Worm (Caenorhabditis elegans) whole organism, L3 larva: ENCODE measurements around the gene srx-133.

Source experiments
- ama-1 ChIP-seq: fragments of 150-350 bp; optimal IDR thresholded peaks from 2 replicates; lab custom pipeline; 2018
- ceh-28 ChIP-seq: fragments of 150-350 bp; optimal IDR thresholded peaks from 2 replicates; lab custom pipeline; 2014; ENCODE audit warnings: missing biosample characterization, missing genetic modification reagents, missing genetic modification characterization
- egl-27 ChIP-seq: sonication (generic microtip); optimal IDR thresholded peaks from 4 replicates; lab custom pipeline; 2017; ENCODE audit warnings: missing biosample characterization, missing genetic modification reagents, missing genetic modification characterization
- elt-1 ChIP-seq: fragments of 150-350 bp; optimal IDR thresholded peaks from 2 replicates; lab custom pipeline; 2014; ENCODE audit warnings: missing biosample characterization, missing genetic modification characterization
- fos-1 ChIP-seq: fragments of 150-350 bp; optimal IDR thresholded peaks from 2 replicates; lab custom pipeline; 2014; ENCODE audit warnings: missing biosample characterization, missing genetic modification characterization
- mdl-1 ChIP-seq: fragments of 150-350 bp; optimal IDR thresholded peaks from 2 replicates; lab custom pipeline; 2014; ENCODE audit warnings: missing biosample characterization, missing genetic modification characterization
- mml-1 ChIP-seq: fragments of 150-350 bp; sonication (generic microtip); optimal IDR thresholded peaks from 3 replicates; lab custom pipeline; 2014; ENCODE audit warnings: missing biosample characterization, missing genetic modification characterization
- nhr-12 ChIP-seq: fragments of 150-350 bp; optimal IDR thresholded peaks from 2 replicates; lab custom pipeline; 2014; ENCODE audit warnings: missing biosample characterization, missing genetic modification characterization
- nhr-28 ChIP-seq: fragments of 150-350 bp; optimal IDR thresholded peaks from 2 replicates; lab custom pipeline; 2014; ENCODE audit warnings: missing biosample characterization, missing genetic modification characterization
- nhr-76 ChIP-seq: fragments of 150-350 bp; sonication (generic microtip); optimal IDR thresholded peaks from 5 replicates; lab custom pipeline; 2014; ENCODE audit warnings: missing biosample characterization, missing genetic modification characterization
- pha-4 ChIP-seq: fragments of 150-350 bp; optimal IDR thresholded peaks from 2 replicates; lab custom pipeline; 2014; ENCODE audit warnings: missing biosample characterization, missing genetic modification reagents, missing genetic modification characterization
- pqm-1 ChIP-seq: fragments of 150-350 bp; optimal IDR thresholded peaks from 2 replicates; lab custom pipeline; 2017; ENCODE audit warnings: missing biosample characterization, missing genetic modification characterization, inconsistent platforms
- snpc-4 ChIP-seq: fragments of 150-350 bp; optimal IDR thresholded peaks from 2 replicates; lab custom pipeline; 2014; ENCODE audit warnings: missing biosample characterization, missing genetic modification characterization
- unc-39 ChIP-seq: sonication (generic microtip); optimal IDR thresholded peaks from 4 replicates; lab custom pipeline; 2017; ENCODE audit warnings: missing biosample characterization, missing genetic modification characterization

- TF ChIP-seq pha-4 (tag; lab: Kevin White, UChicago) (no peak), snpc-4 (tag; lab: Kevin White, UChicago) (no peak), nhr-76 (tag; lab: Kevin White, UChicago) (no peak), ceh-28 (tag; lab: Kevin White, UChicago) (no peak), mdl-1 (no peak), mml-1 (tag; lab: Kevin White, UChicago) (no peak), ama-1 (lab: Kevin White, UChicago) (no peak), nhr-12 (tag; lab: Kevin White, UChicago) (no peak), egl-27 (no peak), pqm-1 (no peak), fos-1 (tag; lab: Kevin White, UChicago) (no peak), unc-39 (tag; lab: Kevin White, UChicago) (no peak), elt-1 (tag; lab: Kevin White, UChicago) (no peak), nhr-28 (no peak)
These were observed 14.5 kb upstream of the srx-133 start, which contains the start of gene srx-129 for ce11 chrV:13833951-13834350.
